Fruit fly (Drosophila melanogaster): Measurements from ENCODE around the gene CG3744.

The CG3744 gene

DNA sequence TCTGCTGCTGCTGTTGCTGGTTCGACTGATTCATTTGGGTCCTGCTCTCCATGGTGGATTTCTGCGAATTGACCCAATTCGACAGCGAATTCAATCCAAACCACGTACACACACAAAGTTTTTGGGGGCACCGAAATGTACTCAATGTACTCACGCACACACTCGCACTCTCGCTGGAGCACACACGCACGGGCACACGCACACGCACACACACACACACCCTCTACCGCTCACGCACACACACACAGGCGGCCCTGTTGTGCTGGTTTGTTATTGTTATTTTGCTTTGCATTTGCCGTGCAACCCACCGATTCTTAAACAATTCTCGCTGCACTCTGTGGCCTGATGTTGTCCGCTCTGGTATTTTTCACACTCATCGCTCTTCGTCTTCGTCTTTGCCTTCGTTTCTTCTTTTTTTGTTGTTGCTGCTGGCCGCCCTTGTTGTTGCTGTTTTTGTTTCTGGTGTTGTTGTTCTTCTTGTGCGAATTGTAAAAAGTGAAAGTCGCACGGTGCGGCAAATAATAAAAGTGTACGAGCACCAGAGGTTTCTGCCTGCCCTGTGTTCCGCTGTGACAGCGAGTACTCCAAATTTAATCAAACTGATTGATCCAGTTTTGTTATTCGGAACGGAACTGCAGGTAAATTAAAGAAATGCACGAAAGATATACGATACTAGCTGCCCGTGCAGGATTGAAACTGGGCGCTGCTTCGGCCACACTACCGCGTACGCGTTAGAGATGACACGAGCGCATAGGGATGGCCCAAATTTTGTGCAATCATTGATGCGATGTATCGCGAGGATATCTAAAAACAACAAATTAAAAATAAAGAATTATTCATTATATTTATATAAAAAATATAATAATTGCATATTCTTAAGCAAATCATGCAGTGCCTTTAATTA, at the start of gene CG3744 (continued):
- TF ChIP-seq CG10366 (GFP tag; IDR thresholded peaks at IDR 0.05) (peak; percentile 95), CG16863 (GFP tag; optimal IDR thresholded peaks at IDR 0.05) (peak; percentile 59), Doc3 (GFP tag; IDR thresholded peaks at IDR 0.05; ENCODE audit: partially characterized antibody) (peak; percentile 96), CG13123 (GFP tag; optimal IDR thresholded peaks at IDR 0.05) (peak; percentile 88), jing (GFP tag; optimal IDR thresholded peaks at IDR 0.05) (peak; percentile 62), CG1603 (tag; optimal IDR thresholded peaks at IDR 0.05) (peak; percentile 66), CG8944 (GFP tag; optimal IDR thresholded peaks at IDR 0.05) (peak; percentile 69), dan (GFP tag; IDR thresholded peaks at IDR 0.05) (peak; percentile 34; the same call in 1 of the 2 replicates), CG1832 (GFP tag; optimal IDR thresholded peaks at IDR 0.05) (no peak), Mes4 (GFP tag; optimal IDR thresholded peaks at IDR 0.05) (no peak), CG16815 (GFP tag; optimal IDR thresholded peaks at IDR 0.05) (peak; percentile 86), Oli (tag; optimal IDR thresholded peaks at IDR 0.05) (peak; percentile 84), Xrp1 (GFP tag; IDR thresholded peaks at IDR 0.05) (peak; percentile 95), CG2120 (GFP tag; optimal IDR thresholded peaks at IDR 0.05) (peak; percentile 92), CG10979 (tag; optimal IDR thresholded peaks at IDR 0.05) (peak; percentile 84), vfl (GFP tag; optimal IDR thresholded peaks at IDR 0.05) (peak; percentile 73), cg (GFP tag; optimal IDR thresholded peaks at IDR 0.05) (peak; percentile 96), mirr (GFP tag; optimal IDR thresholded peaks at IDR 0.05) (peak; percentile 74), lmd (GFP tag; IDR thresholded peaks at IDR 0.05) (peak; percentile 93), Ets65A (GFP tag) (peak; percentile 99), Spps (tag; optimal IDR thresholded peaks at IDR 0.05) (peak; percentile 54), hth (optimal IDR thresholded peaks at IDR 0.05) (no peak), CG12744 (GFP tag; optimal IDR thresholded peaks at IDR 0.05) (peak; percentile 60), ara (GFP tag; IDR thresholded peaks at IDR 0.05) (peak; percentile 92), rib (GFP tag; IDR thresholded peaks at IDR 0.05) (peak; percentile 90), az2 (GFP tag; optimal IDR thresholded peaks at IDR 0.05) (peak; percentile 90), CG11504 (tag; optimal IDR thresholded peaks at IDR 0.05) (peak; percentile 88), fd64A (GFP tag; optimal IDR thresholded peaks at IDR 0.05) (no peak), prd (optimal IDR thresholded peaks at IDR 0.05) (no peak), prd (GFP tag; IDR thresholded peaks at IDR 0.05) (peak; percentile 96), crc (GFP tag; optimal IDR thresholded peaks at IDR 0.05) (peak; percentile 25), CG4730 (GFP tag; IDR thresholded peaks at IDR 0.05) (peak; percentile 84), maf-S (GFP tag; optimal IDR thresholded peaks at IDR 0.05) (peak; percentile 36), CG5953 (GFP tag; IDR thresholded peaks at IDR 0.05) (peak; percentile 88), dimm (GFP tag; IDR thresholded peaks at IDR 0.05) (peak; percentile 87), CG2202 (tag; optimal IDR thresholded peaks at IDR 0.05) (peak; percentile 57), Blimp-1 (GFP tag; optimal IDR thresholded peaks at IDR 0.05) (peak; percentile 95), dpn (GFP tag; optimal IDR thresholded peaks at IDR 0.05) (peak; percentile 79 to 94), CG3163 (GFP tag; optimal IDR thresholded peaks at IDR 0.05) (peak; percentile 27), C15 (GFP tag; IDR thresholded peaks at IDR 0.05) (peak; percentile 88), seq (GFP tag; IDR thresholded peaks at IDR 0.05) (peak; percentile 82), zen2 (GFP tag; IDR thresholded peaks at IDR 0.05; ENCODE audit: partially characterized antibody) (peak; percentile 93), lilli (GFP tag; optimal IDR thresholded peaks at IDR 0.05) (peak; percentile 88), CG4854 (GFP tag; optimal IDR thresholded peaks at IDR 0.05) (no peak), MBD-R2 (GFP tag; IDR thresholded peaks at IDR 0.05) (peak; percentile 90), cato (GFP tag; optimal IDR thresholded peaks at IDR 0.05; ENCODE audit: borderline replicate concordance) (peak; percentile 29), lab (GFP tag; optimal IDR thresholded peaks at IDR 0.05) (peak; percentile 94), ap (GFP tag; IDR thresholded peaks at IDR 0.05) (peak; percentile 84), sisA (GFP tag; IDR thresholded peaks at IDR 0.05) (peak; percentile 94), amos (GFP tag; IDR thresholded peaks at IDR 0.05; ENCODE audit: partially characterized antibody) (peak; percentile 94)

All from whole organism, embryonic.